Worm (Caenorhabditis elegans): ENCODE results near the gene F54A3.5.
A peak's percentile ranks its signal among the peaks of the same experiment; 100 is the strongest.

F54A3.5 gene

ce11 chrII:2190522-2190921 lies 35.0 kb downstream of the F54A3.5 start:
- TF ChIP-seq efl-1 (optimal IDR thresholded peaks at IDR 0.05): no peak
- peak in 1 of 2 experiments; percentile 82 for TF ChIP-seq efl-1 (GFP tag; optimal IDR thresholded peaks at IDR 0.05 in 1 of 2)
- TF ChIP-seq jun-1 (tag; optimal IDR thresholded peaks at IDR 0.05): no peak
- TF ChIP-seq hpl-2 (GFP tag; optimal IDR thresholded peaks at IDR 0.05): no peak
- no peak for TF ChIP-seq ztf-4 (tag; optimal IDR thresholded peaks at IDR 0.05)
- no peak for TF ChIP-seq pax-3 (tag; optimal IDR thresholded peaks at IDR 0.05)
- TF ChIP-seq lin-14 (GFP tag; optimal IDR thresholded peaks at IDR 0.05): peak; percentile 19
- TF ChIP-seq ceh-63 (GFP tag; optimal IDR thresholded peaks at IDR 0.05): no peak
- no peak for TF ChIP-seq irx-1 (tag; optimal IDR thresholded peaks at IDR 0.05)
- no peak for TF ChIP-seq unc-130 (tag; optimal IDR thresholded peaks at IDR 0.05)

ce11 chrII:2189357-2189756 lies 36.2 kb downstream of the F54A3.5 start, which contains the start of gene mtq-2:
TSS of gene mtq-2 (minus strand) at chrII:2189457.
- TF ChIP-seq Y116A8C.19 (tag; optimal IDR thresholded peaks at IDR 0.05; ENCODE audit: borderline replicate concordance) (no peak), dpl-1 (GFP tag; optimal IDR thresholded peaks at IDR 0.05) (no peak), jun-1 (tag; optimal IDR thresholded peaks at IDR 0.05) (no peak), mdl-1 (tag; optimal IDR thresholded peaks at IDR 0.05) (no peak), nhr-85 (tag) (no peak), hpl-2 (GFP tag; optimal IDR thresholded peaks at IDR 0.05) (no peak), ceh-63 (GFP tag; optimal IDR thresholded peaks at IDR 0.05) (no peak), snu-23 (GFP tag; optimal IDR thresholded peaks at IDR 0.05) (no peak), lin-14 (GFP tag; optimal IDR thresholded peaks at IDR 0.05) (peak; percentile 21)

ce11 chrII:2186730-2187129 lies 38.8 kb downstream of the F54A3.5 start:
- no peak for TF ChIP-seq nhr-76 (tag; optimal IDR thresholded peaks at IDR 0.05)
- TF ChIP-seq lsy-2 (tag; optimal IDR thresholded peaks at IDR 0.05): peak in 1 of 2 experiments; percentile 30

- no peak for TF ChIP-seq ets-5 (GFP tag; IDR thresholded peaks at IDR 0.05)
- TF ChIP-seq elt-2 (tag; optimal IDR thresholded peaks at IDR 0.05): peak; percentile 42
These were observed 39.2 kb downstream of the F54A3.5 start, which contains the start of gene gba-2 for ce11 chrII:2186329-2186728. TSS of gene gba-2 (minus strand) at chrII:2186434.

ce11 chrII:2177735-2178134 lies 47.8 kb downstream of the F54A3.5 start:
- TF ChIP-seq snpc-4 (tag; optimal IDR thresholded peaks at IDR 0.05): no peak
- TF ChIP-seq isw-1 (GFP tag; IDR thresholded peaks at IDR 0.05): no peak
- no peak for TF ChIP-seq jun-1 (tag; optimal IDR thresholded peaks at IDR 0.05)
- no peak for TF ChIP-seq unc-30 (tag; optimal IDR thresholded peaks at IDR 0.05)
- TF ChIP-seq mab-9 (GFP tag; IDR thresholded peaks at IDR 0.05): no peak
- TF ChIP-seq nhr-90 (tag; optimal IDR thresholded peaks at IDR 0.05; ENCODE audit: poor library complexity): no peak
- TF ChIP-seq egl-13 (tag; optimal IDR thresholded peaks at IDR 0.05): no peak
- no peak for TF ChIP-seq grh-1 (GFP tag; IDR thresholded peaks at IDR 0.05)
- TF ChIP-seq alr-1 (tag; optimal IDR thresholded peaks at IDR 0.05; ENCODE audit: borderline replicate concordance): no peak
- no peak for TF ChIP-seq efl-1 (optimal IDR thresholded peaks at IDR 0.05)
- no peak for TF ChIP-seq efl-1 (GFP tag; optimal IDR thresholded peaks at IDR 0.05 in 1 of 2)
- no peak for TF ChIP-seq lin-15B (tag; optimal IDR thresholded peaks at IDR 0.05)
- TF ChIP-seq Y116A8C.19 (tag; optimal IDR thresholded peaks at IDR 0.05; ENCODE audit: borderline replicate concordance): no peak
- TF ChIP-seq sox-4 (tag; optimal IDR thresholded peaks at IDR 0.05): no peak
- TF ChIP-seq unc-86 (tag; optimal IDR thresholded peaks at IDR 0.05): no peak
- TF ChIP-seq C16A3.4 (tag; optimal IDR thresholded peaks at IDR 0.05): no peak
- no peak for TF ChIP-seq ceh-8 (GFP tag; optimal IDR thresholded peaks at IDR 0.05)

- no peak for TF ChIP-seq ztf-11 (tag; optimal IDR thresholded peaks at IDR 0.05)
- TF ChIP-seq hlh-17 (GFP tag; optimal IDR thresholded peaks at IDR 0.05; ENCODE audit: borderline replicate concordance): no peak
- no peak for TF ChIP-seq C34B4.2 (tag; optimal IDR thresholded peaks at IDR 0.05)
- TF ChIP-seq aly-2 (tag; optimal IDR thresholded peaks at IDR 0.05): no peak
- peak in 1 of 2 experiments; percentile 18 for TF ChIP-seq lin-35 (GFP tag; optimal IDR thresholded peaks at IDR 0.05)
- no peak for TF ChIP-seq fkh-8 (tag; optimal IDR thresholded peaks at IDR 0.05)
- no peak for TF ChIP-seq jun-1 (tag; optimal IDR thresholded peaks at IDR 0.05)
- TF ChIP-seq elt-2 (tag; optimal IDR thresholded peaks at IDR 0.05): peak; percentile 54
- TF ChIP-seq ama-1 (optimal IDR thresholded peaks at IDR 0.05): no peak
- TF ChIP-seq nhr-77 (tag; optimal IDR thresholded peaks at IDR 0.05): no peak
- no peak for TF ChIP-seq nhr-12 (tag; optimal IDR thresholded peaks at IDR 0.05)
- TF ChIP-seq unc-86 (tag; optimal IDR thresholded peaks at IDR 0.05): no peak
- TF ChIP-seq ztf-4 (tag; optimal IDR thresholded peaks at IDR 0.05): no peak
- TF ChIP-seq lir-3 (tag; optimal IDR thresholded peaks at IDR 0.05; ENCODE audit: poor library complexity): no peak
These were observed 48.8 kb downstream of the F54A3.5 start, which contains the start of gene gba-1 for ce11 chrII:2176688-2177087. TSS of gene gba-1 (plus strand) at chrII:2176741.

Measured in whole organism, L1 larva.